Worm (Caenorhabditis elegans) whole organism, L1 larva: ENCODE data around the gene clec-127.

ENCODE experiments used
- C04F5.9 ChIP-seq: sonication (generic microtip); optimal IDR thresholded peaks from 2 replicates; lab custom pipeline; 2016; ENCODE audit warnings: missing genetic modification characterization, missing compliant biosample characterization
- C16A3.4 ChIP-seq: fragments of 150-350 bp; optimal IDR thresholded peaks from 2 replicates; lab custom pipeline; 2014; ENCODE audit warnings: missing biosample characterization, missing genetic modification characterization
- Y116A8C.19 ChIP-seq: sonication (generic microtip); optimal IDR thresholded peaks from 2 replicates; lab custom pipeline; 2016; ENCODE audit warnings: missing compliant biosample characterization, missing genetic modification characterization, borderline replicate concordance
- aly-2 ChIP-seq: fragments of 150-350 bp; optimal IDR thresholded peaks from 2 replicates; lab custom pipeline; 2014; ENCODE audit warnings: missing biosample characterization, missing genetic modification characterization
- blmp-1 ChIP-seq: fragments of 150-350 bp; optimal IDR thresholded peaks from 2 replicates; lab custom pipeline; 2014; ENCODE audit warnings: missing biosample characterization, missing genetic modification characterization
- ceh-82 ChIP-seq, 3 experiments: fragments of 150-350 bp in 1 of 3; sonication (generic microtip) in 2 of 3; optimal IDR thresholded peaks; 2 replicates each; lab custom pipeline; 2014 to 2017; ENCODE audit warnings: missing biosample characterization in 3 of 3, missing genetic modification characterization in 3 of 3
- ceh-90 ChIP-seq: sonication (generic microtip); optimal IDR thresholded peaks from 2 replicates; lab custom pipeline; 2016; ENCODE audit warnings: missing genetic modification characterization, missing compliant biosample characterization
- dpl-1 ChIP-seq, 3 experiments: fragments of 150-350 bp in 2 of 3; sonication (generic microtip) in 1 of 3; optimal IDR thresholded peaks; 2 replicates each; lab custom pipeline; 2014 to 2017; ENCODE audit warnings: missing biosample characterization in 3 of 3, missing genetic modification characterization in 3 of 3, missing genetic modification reagents in 3 of 3
- dsc-1 ChIP-seq: sonication (generic microtip); optimal IDR thresholded peaks from 2 replicates; lab custom pipeline; 2016; ENCODE audit warnings: mild to moderate bottlenecking, missing genetic modification characterization, missing compliant biosample characterization
- efl-1 ChIP-seq, 4 experiments: fragments of 150-350 bp; optimal IDR thresholded peaks in 3 of 4; peaks in 1 of 4; 1 replicate in 1 of 4; 2 replicates in 3 of 4; lab custom pipeline; 2014; ENCODE audit warnings: missing biosample characterization in 2 of 4, missing genetic modification characterization in 2 of 4, missing genetic modification reagents in 2 of 4
- efl-3 ChIP-seq: fragments of 200-800 bp; sonication (Bioruptor generic); optimal IDR thresholded peaks from 2 replicates; lab custom pipeline; 2018; ENCODE audit warnings: mild to moderate bottlenecking, missing genetic modification characterization, missing compliant biosample characterization
- egl-13 ChIP-seq: sonication (generic microtip); optimal IDR thresholded peaks from 2 replicates; lab custom pipeline; 2016; ENCODE audit warnings: missing genotype, missing genetic modification reagents, missing genetic modification characterization, missing compliant biosample characterization
- fkh-10 ChIP-seq: sonication (generic microtip); optimal IDR thresholded peaks from 2 replicates; lab custom pipeline; 2017; ENCODE audit warnings: missing biosample characterization, missing genetic modification reagents, missing genetic modification characterization
- fkh-8 ChIP-seq: sonication (generic microtip); optimal IDR thresholded peaks from 2 replicates; lab custom pipeline; 2016; ENCODE audit warnings: mild to moderate bottlenecking, missing genetic modification characterization, missing compliant biosample characterization
- fos-1 ChIP-seq: fragments of 150-350 bp; optimal IDR thresholded peaks from 2 replicates; lab custom pipeline; 2014; ENCODE audit warnings: missing biosample characterization, missing genetic modification characterization
- grh-1 ChIP-seq: fragments of 200-800 bp; sonication (Bioruptor generic); IDR thresholded peaks from 2 replicates; pipeline ENCODE4 v1.3.6; 2022; ENCODE audit warnings: missing genetic modification reagents, missing genetic modification characterization, missing compliant biosample characterization
- hlh-4 ChIP-seq: sonication (generic microtip); optimal IDR thresholded peaks from 2 replicates; lab custom pipeline; 2016; ENCODE audit warnings: mild to moderate bottlenecking, missing genetic modification characterization, missing compliant biosample characterization
- hpl-2 ChIP-seq: fragments of 150-350 bp; optimal IDR thresholded peaks from 2 replicates; lab custom pipeline; 2014; ENCODE audit warnings: missing biosample characterization, missing genetic modification reagents, missing genetic modification characterization
- isw-1 ChIP-seq: fragments of 200-800 bp; sonication (Bioruptor generic); IDR thresholded peaks from 2 replicates; pipeline ENCODE4 v1.3.6; 2022; ENCODE audit warnings: missing genetic modification characterization, missing compliant biosample characterization
- lin-13 ChIP-seq: fragments of 150-350 bp; optimal IDR thresholded peaks from 2 replicates; lab custom pipeline; 2014; ENCODE audit warnings: missing biosample characterization, missing genetic modification reagents, missing genetic modification characterization
- lin-14 ChIP-seq: fragments of 200-800 bp; sonication (Bioruptor generic); optimal IDR thresholded peaks from 2 replicates; lab custom pipeline; 2018; ENCODE audit warnings: mild to moderate bottlenecking, missing genetic modification characterization, moderate library complexity, missing compliant biosample characterization
- lin-15B ChIP-seq: fragments of 150-350 bp; sonication (generic microtip); optimal IDR thresholded peaks from 3 replicates; lab custom pipeline; 2014; ENCODE audit warnings: missing biosample characterization, missing genetic modification characterization
- lsy-2 ChIP-seq, 2 experiments: fragments of 150-350 bp; optimal IDR thresholded peaks; 2 replicates each; lab custom pipeline; 2014; ENCODE audit warnings: missing biosample characterization in 2 of 2, missing genetic modification characterization in 2 of 2
- mab-9 ChIP-seq: fragments of 200-800 bp; sonication (Bioruptor generic); IDR thresholded peaks from 2 replicates; pipeline ENCODE4 v1.3.6; 2022; ENCODE audit warnings: missing genetic modification reagents, missing genetic modification characterization, missing compliant biosample characterization
- mep-1 ChIP-seq: fragments of 150-350 bp; optimal IDR thresholded peaks from 2 replicates; lab custom pipeline; 2014; ENCODE audit warnings: missing biosample characterization, missing genetic modification characterization
- nhr-20 ChIP-seq: sonication (generic microtip); optimal IDR thresholded peaks from 2 replicates; lab custom pipeline; 2016; ENCODE audit warnings: mild to moderate bottlenecking, missing genetic modification characterization, missing compliant biosample characterization
- nhr-71 ChIP-seq: sonication (generic microtip); optimal IDR thresholded peaks from 2 replicates; lab custom pipeline; 2016; ENCODE audit warnings: mild to moderate bottlenecking, missing genetic modification characterization, moderate library complexity, missing compliant biosample characterization
- nhr-90 ChIP-seq: sonication (generic microtip); optimal IDR thresholded peaks from 2 replicates; lab custom pipeline; 2016; ENCODE audit warnings: mild to moderate bottlenecking, missing genetic modification characterization, missing compliant biosample characterization; ENCODE audit not compliant: poor library complexity
- pax-3 ChIP-seq: fragments of 200-800 bp; sonication (Bioruptor generic); optimal IDR thresholded peaks from 2 replicates; lab custom pipeline; 2018; ENCODE audit warnings: mild to moderate bottlenecking, missing genetic modification characterization, moderate library complexity, missing compliant biosample characterization
- pqm-1 ChIP-seq: sonication (generic microtip); optimal IDR thresholded peaks from 3 replicates; lab custom pipeline; 2017; ENCODE audit warnings: missing biosample characterization, missing genetic modification characterization
- rnt-1 ChIP-seq: sonication (generic microtip); optimal IDR thresholded peaks from 2 replicates; lab custom pipeline; 2016; ENCODE audit warnings: mild to moderate bottlenecking, missing genetic modification characterization, moderate library complexity, missing compliant biosample characterization
- snpc-4 ChIP-seq: fragments of 150-350 bp; optimal IDR thresholded peaks from 2 replicates; lab custom pipeline; 2014; ENCODE audit warnings: missing biosample characterization, missing genetic modification characterization
- snu-23 ChIP-seq: sonication (generic microtip); optimal IDR thresholded peaks from 2 replicates; lab custom pipeline; 2016; ENCODE audit warnings: missing genetic modification characterization, missing compliant biosample characterization
- sup-37 ChIP-seq: fragments of 200-800 bp; sonication (Bioruptor generic); optimal IDR thresholded peaks from 2 replicates; lab custom pipeline; 2018; ENCODE audit warnings: mild to moderate bottlenecking, missing genetic modification characterization, missing compliant biosample characterization
- swsn-7 ChIP-seq: sonication (generic microtip); optimal IDR thresholded peaks from 2 replicates; lab custom pipeline; 2016; ENCODE audit warnings: missing genetic modification characterization, missing compliant biosample characterization
- tbx-2 ChIP-seq: sonication (generic microtip); optimal IDR thresholded peaks from 2 replicates; lab custom pipeline; 2016; ENCODE audit warnings: missing genetic modification characterization, missing compliant biosample characterization
- vab-15 ChIP-seq: sonication (generic microtip); optimal IDR thresholded peaks from 2 replicates; lab custom pipeline; 2017; ENCODE audit warnings: missing genotype, mild to moderate bottlenecking, missing genetic modification characterization, missing compliant biosample characterization
- zag-1 ChIP-seq: fragments of 150-350 bp; optimal IDR thresholded peaks from 2 replicates; lab custom pipeline; 2014; ENCODE audit warnings: missing biosample characterization, missing genetic modification characterization
- ztf-11 ChIP-seq, 2 experiments: sonication (generic microtip); optimal IDR thresholded peaks; 2 replicates each; lab custom pipeline; 2016 to 2017; ENCODE audit warnings: missing genetic modification characterization in 2 of 2, missing biosample characterization in 1 of 2, missing compliant biosample characterization in 1 of 2

The clec-127 gene

ce11 chrII:3546381-3546931, 22.6 kb downstream of the clec-127 start, which contains the start of gene apd-3:
Gene apd-3 (minus strand): TSS chrII:3546431.
- TF ChIP-seq zag-1 (no peak), ceh-90 (no peak), rnt-1 (tag; lab: Kevin White, UChicago) (no peak), ztf-11 (tag; optimal IDR thresholded peaks at IDR 0.05; lab: Kevin White, UChicago) (no peak), grh-1 (no peak), vab-15 (no peak), aly-2 (tag; lab: Kevin White, UChicago) (no peak), nhr-71 (no peak), hpl-2 (GFP tag; lab: Kevin White, UChicago) (no peak), tbx-2 (tag; lab: Kevin White, UChicago) (no peak), efl-3 (no peak), egl-13 (tag; lab: Kevin White, UChicago) (no peak), isw-1 (GFP tag; lab: Robert Waterston, UW) (no peak), pax-3 (no peak), pqm-1 (tag; lab: Kevin White, UChicago) (no peak), hlh-4 (no peak)
- TF ChIP-seq, all 84 proteins: peak for 0

- no peak for TF ChIP-seq fkh-8 (tag; lab: Kevin White, UChicago)
- no peak for TF ChIP-seq efl-1 (optimal IDR thresholded peaks at IDR 0.05; lab: Kevin White, UChicago)
- peak in 1 of 2 experiments; percentile 2 for TF ChIP-seq efl-1 (GFP tag; optimal IDR thresholded peaks at IDR 0.05 in 1 of 2; lab: Kevin White, UChicago)
Observed at ce11 chrII:3540151-3540550, 28.9 kb downstream of the clec-127 start.

- TF ChIP-seq ztf-11 (tag; optimal IDR thresholded peaks at IDR 0.05; lab: Kevin White, UChicago) = no peak
- peak; percentile 73 for TF ChIP-seq fkh-8 (tag; lab: Kevin White, UChicago)
Observed at ce11 chrII:3528256-3528655, 40.8 kb downstream of the clec-127 start, which contains the start of gene ncs-6. Gene ncs-6 (minus strand): TSS chrII:3528516.

DNA sequence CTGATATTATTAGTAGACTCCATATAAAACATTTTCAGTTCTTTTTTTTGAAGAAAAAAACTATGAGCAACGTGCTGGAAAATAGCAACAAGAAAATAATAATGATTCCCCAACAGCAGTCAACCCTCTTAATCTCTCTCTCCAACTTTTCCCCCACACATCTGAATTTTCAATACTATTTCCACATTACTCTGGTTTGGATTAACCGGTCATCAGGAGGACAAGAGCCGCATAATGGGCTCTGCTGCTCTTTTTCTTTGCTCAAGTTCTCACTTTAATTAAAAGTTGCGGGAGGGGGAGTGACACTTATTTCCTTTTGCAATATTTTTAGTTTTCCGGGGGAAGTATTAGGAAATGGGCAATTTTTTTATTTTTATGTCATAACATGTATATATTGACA, 41.6 kb downstream of the clec-127 start:
- TF ChIP-seq Y116A8C.19 (tag; lab: Kevin White, UChicago) (no peak), tbx-2 (tag; lab: Kevin White, UChicago) (peak; percentile 10), dsc-1 (tag; lab: Kevin White, UChicago) (peak; percentile 29), lin-14 (GFP tag; lab: Kevin White, UChicago) (peak; percentile 40), hlh-4 (no peak), sup-37 (GFP tag; lab: Kevin White, UChicago) (no peak), efl-1 (optimal IDR thresholded peaks at IDR 0.05; lab: Kevin White, UChicago) (no peak), efl-1 (GFP tag; optimal IDR thresholded peaks at IDR 0.05 in 1 of 2; lab: Kevin White, UChicago) (peak in 1 of 2 experiments; percentile 65)

DNA sequence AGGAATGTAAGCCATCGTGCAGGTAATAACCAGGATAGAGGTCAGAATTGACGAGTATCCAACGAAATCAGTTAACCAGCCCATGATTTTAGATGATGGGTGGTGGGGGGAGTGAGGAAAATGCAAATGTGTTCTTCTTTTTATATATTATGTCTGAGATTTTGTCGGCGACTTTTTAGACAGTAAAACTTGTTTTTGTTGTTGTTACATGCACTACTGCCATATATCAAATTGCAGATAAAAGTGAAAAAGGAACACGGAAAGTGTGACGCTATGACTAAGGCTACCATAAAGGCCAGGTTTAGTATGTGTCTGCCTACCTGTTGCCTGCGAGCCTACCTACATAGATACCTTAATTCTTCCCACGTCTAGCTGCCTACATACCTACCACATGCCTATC, 44.9 kb downstream of the clec-127 start, which contains the start of gene col-72:
col-72 (minus strand) TSS at position 101 of the 400 bp plus-strand sequence.
- TF ChIP-seq aly-2 (tag; lab: Kevin White, UChicago) = no peak
- TF ChIP-seq efl-1 (optimal IDR thresholded peaks at IDR 0.05; lab: Kevin White, UChicago) = no peak
- TF ChIP-seq efl-1 (GFP tag; optimal IDR thresholded peaks at IDR 0.05 in 1 of 2; lab: Kevin White, UChicago) = peak in 1 of 2 experiments; percentile 50

- peak; percentile 85 for TF ChIP-seq snu-23 (GFP tag; lab: Kevin White, UChicago)
- peak; percentile 83 for TF ChIP-seq grh-1
- peak; percentile 81 for TF ChIP-seq isw-1 (GFP tag; lab: Robert Waterston, UW)
- TF ChIP-seq lin-13 (GFP tag; lab: Kevin White, UChicago) = peak; percentile 61
- TF ChIP-seq C16A3.4 (tag; lab: Kevin White, UChicago) = peak; percentile 51
- peak; percentile 25 for TF ChIP-seq fos-1
- peak; percentile 71 to 79 for TF ChIP-seq efl-1 (optimal IDR thresholded peaks at IDR 0.05; lab: Kevin White, UChicago)
- TF ChIP-seq efl-1 (GFP tag; optimal IDR thresholded peaks at IDR 0.05 in 1 of 2; lab: Kevin White, UChicago) = peak; percentile 66 to 97
- peak in 2 of 3 experiments; percentile 50 to 54 for TF ChIP-seq ceh-82 (tag; optimal IDR thresholded peaks at IDR 0.05; lab: Kevin White, UChicago)
- TF ChIP-seq snpc-4 (tag; lab: Kevin White, UChicago) = peak; percentile 13
- TF ChIP-seq blmp-1 (tag; lab: Kevin White, UChicago) = peak; percentile 15
- peak; percentile 43 for TF ChIP-seq fkh-10 (GFP tag; lab: Kevin White, UChicago)
- peak; percentile 45 for TF ChIP-seq mep-1 (tag; lab: Kevin White, UChicago)
- TF ChIP-seq mab-9 = peak; percentile 60; the same call in 1 of the 2 replicates
- peak; percentile 81 for TF ChIP-seq lin-14 (GFP tag; lab: Kevin White, UChicago)
- TF ChIP-seq nhr-20 (tag; lab: Kevin White, UChicago) = peak; percentile 79
- peak; percentile 68 for TF ChIP-seq C04F5.9 (tag; lab: Kevin White, UChicago)
- peak; percentile 73 for TF ChIP-seq swsn-7 (tag; lab: Kevin White, UChicago)
- TF ChIP-seq lin-15B (tag; lab: Kevin White, UChicago) = peak; percentile 84
- TF ChIP-seq lsy-2 (tag; optimal IDR thresholded peaks at IDR 0.05; lab: Kevin White, UChicago) = peak; percentile 94 to 97
- peak; percentile 40 for TF ChIP-seq nhr-90
- peak; percentile 73 for TF ChIP-seq rnt-1 (tag; lab: Kevin White, UChicago)
- peak; percentile 47 to 73 (median 67) for TF ChIP-seq dpl-1 (GFP tag; optimal IDR thresholded peaks at IDR 0.05; lab: Kevin White, UChicago)
Observed at ce11 chrII:3523547-3523946, 45.5 kb downstream of the clec-127 start.
